Worm (Caenorhabditis elegans) whole organism, L3 larva: Measurements from ENCODE around the gene Y51B9A.6.

ENCODE experiments used
- ama-1 ChIP-seq: fragments of 150-350 bp; optimal IDR thresholded peaks from 2 replicates; lab custom pipeline; 2018
- ceh-16 ChIP-seq: sonication (generic microtip); optimal IDR thresholded peaks from 2 replicates; lab custom pipeline; 2017; ENCODE audit warnings: missing biosample characterization, missing genetic modification characterization
- elt-1 ChIP-seq: fragments of 150-350 bp; optimal IDR thresholded peaks from 2 replicates; lab custom pipeline; 2014; ENCODE audit warnings: missing biosample characterization, missing genetic modification characterization
- fkh-10 ChIP-seq: sonication (generic microtip); optimal IDR thresholded peaks from 2 replicates; lab custom pipeline; 2017; ENCODE audit warnings: missing biosample characterization, missing genetic modification reagents, missing genetic modification characterization
- jun-1 ChIP-seq: fragments of 150-350 bp; optimal IDR thresholded peaks from 2 replicates; lab custom pipeline; 2014; ENCODE audit warnings: missing biosample characterization, missing genetic modification reagents, missing genetic modification characterization
- nhr-11 ChIP-seq: fragments of 150-350 bp; optimal IDR thresholded peaks from 2 replicates; lab custom pipeline; 2014; ENCODE audit warnings: missing biosample characterization, missing genetic modification characterization
- nhr-237 ChIP-seq: fragments of 150-350 bp; optimal IDR thresholded peaks from 2 replicates; lab custom pipeline; 2014; ENCODE audit warnings: missing biosample characterization, missing genetic modification characterization
- pha-4 ChIP-seq: fragments of 150-350 bp; optimal IDR thresholded peaks from 2 replicates; lab custom pipeline; 2014; ENCODE audit warnings: missing biosample characterization, missing genetic modification reagents, missing genetic modification characterization

- no peak for TF ChIP-seq nhr-11 (tag; lab: Kevin White, UChicago)
- no peak for TF ChIP-seq ceh-16 (tag; lab: Kevin White, UChicago)
- no peak for TF ChIP-seq elt-1 (tag; lab: Kevin White, UChicago)
- no peak for TF ChIP-seq pha-4 (tag; lab: Kevin White, UChicago)
- no peak for TF ChIP-seq fkh-10
- TF ChIP-seq ama-1: no peak
- no peak for TF ChIP-seq jun-1 (tag; lab: Kevin White, UChicago)
- no peak for TF ChIP-seq nhr-237
These were observed 10.3 kb downstream of the Y51B9A.6 start, which contains the start of gene lido-17 for ce11 chrII:9392724-9393123.
